Worm (Caenorhabditis elegans): ENCODE data around the gene C49A9.10.
"Not testable (repeated sequence)": the region's sequence is repeated elsewhere in the genome, so short reads cannot be mapped to it uniquely, and the experiment has no call there.

DNA sequence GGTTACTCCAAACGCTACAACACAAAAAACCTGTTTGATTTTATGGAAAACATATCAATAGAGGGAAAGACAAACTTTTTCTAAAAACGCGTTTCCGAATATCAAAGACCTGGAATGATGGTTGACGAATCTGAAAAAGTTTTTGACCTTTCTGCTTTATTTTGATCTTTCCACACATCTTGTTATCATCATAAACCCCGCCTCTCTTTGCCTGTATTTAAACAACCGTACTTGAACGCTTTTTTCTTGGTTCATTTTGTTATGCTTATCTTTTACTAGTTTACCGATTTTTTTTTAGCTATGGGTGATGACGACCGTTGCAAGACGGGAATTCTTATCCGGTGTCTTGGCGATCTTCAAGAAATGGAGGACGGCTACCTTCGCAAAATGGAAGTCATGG is 46.9 kb upstream of the C49A9.10 start, which contains the start of gene T13A10.2:
- TF ChIP-seq him-1, dao-5, W03F9.2 (tag; optimal IDR thresholded peaks at IDR 0.05): not testable (repeated sequence)

Measured in whole organism, L4/young adult.